Fruit fly (Drosophila melanogaster): ENCODE results near the gene CG8870.

DNA sequence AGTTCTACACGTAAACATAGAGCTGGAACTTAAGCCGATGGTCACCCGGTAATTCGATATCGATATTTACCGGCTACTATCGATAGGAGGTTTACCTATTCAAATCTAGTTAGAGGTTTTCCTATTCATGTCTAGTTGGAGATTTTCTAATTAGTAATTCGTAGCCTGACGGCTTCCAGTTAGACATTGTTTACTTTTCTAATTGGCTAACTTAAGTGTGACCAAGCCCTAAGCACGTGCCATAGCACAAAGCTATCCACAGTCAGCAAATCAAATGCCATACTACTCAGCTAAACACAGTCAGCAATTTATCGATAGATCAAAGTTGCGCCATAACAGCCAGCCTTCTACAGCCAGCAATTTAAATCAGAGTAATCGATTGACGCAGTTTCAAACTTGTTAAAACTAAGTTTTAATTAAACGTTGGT is 23.4 kb downstream of the CG8870 start, which contains the start of gene Dpm3:
- no peak for TF ChIP-seq CG8478 (optimal IDR thresholded peaks at IDR 0.05)
- TF ChIP-seq CTCF (optimal IDR thresholded peaks at IDR 0.05): peak; percentile 54 to 59

Data from S2 (cell line).